Worm (Caenorhabditis elegans): ENCODE data around the gene egrh-3.

egrh-3 gene

DNA sequence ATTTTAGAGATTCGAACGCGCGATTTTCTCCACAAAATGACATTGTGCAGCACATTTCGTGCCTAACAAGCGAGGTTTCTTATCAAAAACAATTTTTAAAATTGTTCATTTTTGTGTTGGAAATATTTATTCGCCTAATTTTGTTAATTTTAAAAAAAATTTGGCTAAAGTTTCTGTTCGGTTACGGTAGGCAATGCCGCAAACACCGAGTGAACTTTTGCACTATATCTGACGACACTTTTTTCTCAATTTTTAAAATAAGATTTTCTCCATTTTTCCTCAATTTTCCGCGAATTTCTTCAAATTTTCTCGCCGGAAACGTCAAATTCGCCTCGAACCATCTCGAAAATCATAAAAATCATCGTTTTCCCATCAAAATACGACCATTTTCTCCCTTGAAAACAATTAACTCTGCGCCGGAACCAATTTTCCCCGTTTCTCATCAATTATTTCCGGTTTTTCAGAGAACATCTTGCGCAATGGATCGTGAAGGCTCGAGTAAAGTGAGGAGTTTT is 21.9 kb downstream of the egrh-3 start, which contains the start of gene Y69A2AR.1:
Y69A2AR.1 (plus strand) TSS at position 465 of the 515 bp plus-strand sequence.
- peak; percentile 2 for TF ChIP-seq ces-1 (GFP tag; optimal IDR thresholded peaks at IDR 0.05)
- no peak for TF ChIP-seq flh-1 (GFP tag; optimal IDR thresholded peaks at IDR 0.05)
- no peak for TF ChIP-seq ceh-43 (GFP tag; optimal IDR thresholded peaks at IDR 0.05)
- TF ChIP-seq lsy-2 (tag; optimal IDR thresholded peaks at IDR 0.05) = peak; percentile 93

DNA sequence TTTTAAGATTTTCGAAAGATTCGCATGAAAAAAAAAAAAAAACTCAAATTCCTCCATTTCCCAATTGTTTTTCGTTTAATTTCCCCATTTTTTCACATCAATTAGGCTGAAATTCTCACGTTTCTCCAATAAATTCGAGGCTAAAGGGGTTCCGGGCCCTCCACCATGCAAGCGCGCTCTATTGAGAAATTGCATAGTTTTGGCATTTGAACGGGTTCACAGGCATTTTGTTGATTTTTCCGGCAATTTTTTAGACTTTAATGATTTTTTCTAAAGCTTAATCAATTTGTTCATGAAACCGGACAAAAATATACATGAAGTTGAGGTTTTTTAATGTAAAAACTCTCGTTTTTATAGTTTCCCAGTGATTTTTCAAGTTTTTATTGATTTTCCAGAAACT is 22.4 kb downstream of the egrh-3 start:
- TF ChIP-seq mab-5 (tag; optimal IDR thresholded peaks at IDR 0.05) = no peak
- peak; percentile 58 for TF ChIP-seq mep-1 (tag; optimal IDR thresholded peaks at IDR 0.05)
- TF ChIP-seq ztf-11 (tag; optimal IDR thresholded peaks at IDR 0.05) = no peak

- TF ChIP-seq mls-2 (tag; optimal IDR thresholded peaks at IDR 0.05) = no peak
- peak; percentile 97 for TF ChIP-seq hlh-1 (tag; optimal IDR thresholded peaks at IDR 0.05)
- TF ChIP-seq elt-3 (tag; optimal IDR thresholded peaks at IDR 0.05) = no peak
- TF ChIP-seq unc-120 (tag; optimal IDR thresholded peaks at IDR 0.05; ENCODE audit: poor library complexity, severe bottlenecking) = peak; percentile 84
- TF ChIP-seq unc-62 (GFP tag; optimal IDR thresholded peaks at IDR 0.05) = peak; percentile 38
- no peak for TF ChIP-seq nhr-76 (tag; optimal IDR thresholded peaks at IDR 0.05)
Measured at ce11 chrIV:2665388-2665978, 23.1 kb downstream of the egrh-3 start.

ce11 chrIV:2664901-2665201 is 23.7 kb downstream of the egrh-3 start:
- TF ChIP-seq mep-1 (tag; optimal IDR thresholded peaks at IDR 0.05) (no peak), lsy-2 (tag; optimal IDR thresholded peaks at IDR 0.05) (no peak), tbx-8 (GFP tag; optimal IDR thresholded peaks at IDR 0.05) (no peak), unc-39 (tag; optimal IDR thresholded peaks at IDR 0.05) (no peak), ceh-43 (GFP tag; optimal IDR thresholded peaks at IDR 0.05) (no peak), pha-4 (tag; optimal IDR thresholded peaks at IDR 0.05) (no peak), sem-2 (GFP tag; optimal IDR thresholded peaks at IDR 0.05) (no peak), M03D4.4 (tag; optimal IDR thresholded peaks at IDR 0.05) (no peak), ces-1 (GFP tag; optimal IDR thresholded peaks at IDR 0.05) (no peak)

- TF ChIP-seq elt-1 (tag; optimal IDR thresholded peaks at IDR 0.05; ENCODE audit: borderline replicate concordance, insufficient read depth) (no peak), ces-1 (GFP tag; optimal IDR thresholded peaks at IDR 0.05) (peak; percentile 14)
Measured at ce11 chrIV:2663953-2664900, 24.3 kb downstream of the egrh-3 start, which contains the start of gene Y69A2AR.31. Y69A2AR.31 (minus strand) TSS chrIV:2664003.

DNA sequence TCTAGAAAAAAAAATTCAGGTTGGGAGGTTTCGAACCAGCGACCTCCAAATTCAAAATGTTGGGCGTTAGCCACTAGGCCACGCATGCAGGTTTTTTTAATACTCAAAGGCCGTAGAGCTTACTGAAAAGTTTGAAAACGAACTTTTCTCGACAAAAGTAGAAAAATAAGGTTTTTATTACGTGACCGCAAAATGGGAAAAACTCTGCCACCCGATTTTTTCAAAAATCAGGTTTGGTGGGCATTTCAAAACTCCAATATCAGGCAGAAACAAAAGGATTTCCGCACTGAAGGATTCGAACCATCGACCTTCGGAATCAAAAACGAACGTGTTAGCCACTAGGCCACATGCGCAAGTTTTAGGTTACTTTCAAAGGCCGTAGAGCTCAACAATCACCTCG is 29.8 kb downstream of the egrh-3 start:
- no peak for TF ChIP-seq M03D4.4 (tag; optimal IDR thresholded peaks at IDR 0.05)
- TF ChIP-seq lsy-2 (tag; optimal IDR thresholded peaks at IDR 0.05) = no peak
- no peak for TF ChIP-seq unc-39 (tag; optimal IDR thresholded peaks at IDR 0.05)
- TF ChIP-seq mab-5 (tag; optimal IDR thresholded peaks at IDR 0.05) = no peak
- TF ChIP-seq sem-2 (GFP tag; optimal IDR thresholded peaks at IDR 0.05) = no peak
- no peak for TF ChIP-seq nhr-12 (tag; optimal IDR thresholded peaks at IDR 0.05)
- TF ChIP-seq ceh-39 (tag; optimal IDR thresholded peaks at IDR 0.05) = no peak
- TF ChIP-seq elt-1 (tag; optimal IDR thresholded peaks at IDR 0.05; ENCODE audit: borderline replicate concordance, insufficient read depth) = no peak

ce11 chrIV:2657307-2657706 is 31.3 kb downstream of the egrh-3 start:
- no peak for TF ChIP-seq elt-3 (tag; optimal IDR thresholded peaks at IDR 0.05)
- no peak for TF ChIP-seq nhr-2 (tag; optimal IDR thresholded peaks at IDR 0.05)
- TF ChIP-seq nhr-28 (tag; optimal IDR thresholded peaks at IDR 0.05) = no peak
- TF ChIP-seq M03D4.4 (tag; optimal IDR thresholded peaks at IDR 0.05) = peak; percentile 34
- TF ChIP-seq unc-62 (GFP tag; optimal IDR thresholded peaks at IDR 0.05) = no peak
- peak; percentile 82 for TF ChIP-seq ceh-83 (GFP tag; optimal IDR thresholded peaks at IDR 0.05)
- no peak for TF ChIP-seq ceh-43 (GFP tag; optimal IDR thresholded peaks at IDR 0.05)
- TF ChIP-seq ham-2 (GFP tag; optimal IDR thresholded peaks at IDR 0.05) = peak; percentile 11
- TF ChIP-seq sem-2 (GFP tag; optimal IDR thresholded peaks at IDR 0.05) = peak; percentile 56

All from whole organism, mixed stage, embryonic.